Worm (Caenorhabditis elegans) whole organism, L4 larva: ENCODE data around the gene T25D3.4.

Source experiments
- F10B5.3 ChIP-seq: sonication (generic microtip); optimal IDR thresholded peaks from 2 replicates; lab custom pipeline; 2016; ENCODE audit warnings: mild to moderate bottlenecking, missing genetic modification characterization, missing compliant biosample characterization
- F26F4.8 ChIP-seq: fragments of 200-800 bp; sonication (Bioruptor generic); conservative IDR thresholded peaks from 2 replicates; pipeline ENCODE4 v1.3.6; 2022; ENCODE audit warnings: missing genetic modification characterization, missing compliant biosample characterization
- F44E2.7 ChIP-seq: fragments of 200-800 bp; sonication (Bioruptor generic); IDR thresholded peaks from 2 replicates; pipeline ENCODE4 v2.1.2; 2022; ENCODE audit warnings: missing genetic modification characterization, missing compliant biosample characterization
- ZK546.5 ChIP-seq, 2 experiments: sonication (generic microtip); optimal IDR thresholded peaks; 2 replicates each; lab custom pipeline; 2017; ENCODE audit warnings: missing biosample characterization in 2 of 2, missing genetic modification characterization in 2 of 2
- aha-1 ChIP-seq: fragments of 150-350 bp; peaks from one replicate; lab custom pipeline; 2014; ENCODE audit warnings: missing biosample characterization, missing genetic modification characterization
- ama-1 ChIP-seq: fragments of 150-350 bp; optimal IDR thresholded peaks from 2 replicates; lab custom pipeline; 2014; ENCODE audit warnings: inconsistent platforms, mixed read lengths
- ceh-20 ChIP-seq: fragments of 200-800 bp; sonication (Bioruptor generic); IDR thresholded peaks from 2 replicates; pipeline ENCODE4 v1.3.6; 2022; ENCODE audit warnings: missing genetic modification reagents, missing genetic modification characterization, missing compliant biosample characterization
- ceh-32 ChIP-seq: sonication (generic microtip); optimal IDR thresholded peaks from 2 replicates; lab custom pipeline; 2016; ENCODE audit warnings: mild to moderate bottlenecking, missing genetic modification characterization, missing compliant biosample characterization; ENCODE audit not compliant: poor library complexity
- ces-1 ChIP-seq: fragments of 150-350 bp; sonication (generic microtip); optimal IDR thresholded peaks from 4 replicates; lab custom pipeline; 2014; ENCODE audit warnings: missing biosample characterization, missing genetic modification reagents, missing genetic modification characterization
- dmd-8 ChIP-seq: fragments of 200-800 bp; sonication (Bioruptor generic); IDR thresholded peaks from 2 replicates; pipeline ENCODE4 v1.3.6; 2022; ENCODE audit warnings: missing genetic modification characterization, missing compliant biosample characterization
- dpl-1 ChIP-seq: fragments of 150-350 bp; optimal IDR thresholded peaks from 2 replicates; lab custom pipeline; 2014; ENCODE audit warnings: missing biosample characterization, missing genetic modification reagents, missing genetic modification characterization
- gei-8 ChIP-seq: fragments of 200-800 bp; sonication (Bioruptor generic); optimal IDR thresholded peaks from 2 replicates; lab custom pipeline; 2018; ENCODE audit warnings: mild to moderate bottlenecking, missing genetic modification characterization, missing compliant biosample characterization
- hlh-30 ChIP-seq: sonication (generic microtip); optimal IDR thresholded peaks from 2 replicates; lab custom pipeline; 2017; ENCODE audit warnings: antibody characterized with exemption, mild to moderate bottlenecking, missing genetic modification characterization, missing compliant biosample characterization; ENCODE audit not compliant: insufficient read depth
- hmg-1.1 ChIP-seq: fragments of 200-800 bp; sonication (Bioruptor generic); IDR thresholded peaks from 2 replicates; pipeline ENCODE4 v1.3.6; 2022; ENCODE audit warnings: missing genetic modification reagents, missing genetic modification characterization, missing compliant biosample characterization
- lim-7 ChIP-seq: fragments of 200-800 bp; sonication (Bioruptor generic); IDR thresholded peaks from 2 replicates; pipeline ENCODE4 v1.3.6; 2022; ENCODE audit warnings: missing genetic modification characterization, missing compliant biosample characterization
- lin-1 ChIP-seq: fragments of 200-800 bp; sonication (Bioruptor generic); IDR thresholded peaks from 2 replicates; pipeline ENCODE4 v1.3.6; 2022; ENCODE audit warnings: missing genetic modification reagents, missing genetic modification characterization, missing compliant biosample characterization
- lin-13 ChIP-seq: fragments of 150-350 bp; optimal IDR thresholded peaks from 2 replicates; lab custom pipeline; 2014; ENCODE audit warnings: missing biosample characterization, missing genetic modification reagents, missing genetic modification characterization
- lin-38 ChIP-seq: fragments of 200-800 bp; sonication (Bioruptor generic); IDR thresholded peaks from 2 replicates; pipeline ENCODE4 v1.3.6; 2022; ENCODE audit warnings: missing genetic modification reagents, missing genetic modification characterization, missing compliant biosample characterization
- mes-2 ChIP-seq: sonication (generic microtip); optimal IDR thresholded peaks from 2 replicates; lab custom pipeline; 2016; ENCODE audit warnings: missing genotype, mild to moderate bottlenecking, missing genetic modification characterization, missing compliant biosample characterization; ENCODE audit not compliant: poor library complexity, severe bottlenecking
- mxl-3 ChIP-seq: fragments of 200-800 bp; sonication (Bioruptor generic); optimal IDR thresholded peaks from 2 replicates; lab custom pipeline; 2018; ENCODE audit warnings: mild to moderate bottlenecking, missing genetic modification characterization, missing compliant biosample characterization
- nhr-102 ChIP-seq: sonication (generic microtip); optimal IDR thresholded peaks from 2 replicates; lab custom pipeline; 2016; ENCODE audit warnings: mild to moderate bottlenecking, missing genetic modification characterization, moderate library complexity, missing compliant biosample characterization
- nhr-11 ChIP-seq: fragments of 150-350 bp; optimal IDR thresholded peaks from 2 replicates; lab custom pipeline; 2014; ENCODE audit warnings: missing biosample characterization, missing genetic modification characterization
- nhr-111 ChIP-seq: fragments of 200-800 bp; sonication (Bioruptor generic); optimal IDR thresholded peaks from 2 replicates; lab custom pipeline; 2018; ENCODE audit warnings: mild to moderate bottlenecking, missing genetic modification characterization, missing compliant biosample characterization
- nhr-237 ChIP-seq: sonication (generic microtip); optimal IDR thresholded peaks from 2 replicates; lab custom pipeline; 2017; ENCODE audit warnings: missing biosample characterization, missing genetic modification characterization
- nhr-76 ChIP-seq: fragments of 150-350 bp; optimal IDR thresholded peaks from 2 replicates; lab custom pipeline; 2014; ENCODE audit warnings: missing biosample characterization, missing genetic modification characterization
- nhr-77 ChIP-seq: fragments of 150-350 bp; optimal IDR thresholded peaks from 2 replicates; lab custom pipeline; 2014; ENCODE audit warnings: missing biosample characterization, missing genetic modification characterization
- pha-4 ChIP-seq, 2 experiments: fragments of 150-350 bp in 1 of 2; fragments of 200-800 bp in 1 of 2; sonication (Bioruptor generic) in 1 of 2; IDR thresholded peaks in 1 of 2; optimal IDR thresholded peaks in 1 of 2; 2 replicates each; pipeline versions ENCODE4 v1.3.6 to Lab custom; 2014 to 2022; ENCODE audit warnings: missing genetic modification characterization in 2 of 2, missing genetic modification reagents in 2 of 2, missing biosample characterization in 1 of 2, missing compliant biosample characterization in 1 of 2
- rbr-2 ChIP-seq: sonication (generic microtip); optimal IDR thresholded peaks from 2 replicates; lab custom pipeline; 2016; ENCODE audit warnings: missing genotype, missing genetic modification characterization, missing compliant biosample characterization
- set-16 ChIP-seq: fragments of 200-800 bp; sonication (Bioruptor generic); IDR thresholded peaks from 2 replicates; pipeline ENCODE4 v1.3.6; 2022; ENCODE audit warnings: missing genetic modification reagents, missing genetic modification characterization, missing compliant biosample characterization
- spr-1 ChIP-seq: sonication (generic microtip); optimal IDR thresholded peaks from 2 replicates; lab custom pipeline; 2016; ENCODE audit warnings: mild to moderate bottlenecking, missing genetic modification characterization, missing compliant biosample characterization
- zag-1 ChIP-seq: fragments of 150-350 bp; optimal IDR thresholded peaks from 2 replicates; lab custom pipeline; 2014; ENCODE audit warnings: missing biosample characterization, missing genetic modification characterization
- ztf-7 ChIP-seq: fragments of 150-350 bp; optimal IDR thresholded peaks from 2 replicates; lab custom pipeline; 2014; ENCODE audit warnings: missing biosample characterization, missing genetic modification characterization

T25D3.4 gene

DNA sequence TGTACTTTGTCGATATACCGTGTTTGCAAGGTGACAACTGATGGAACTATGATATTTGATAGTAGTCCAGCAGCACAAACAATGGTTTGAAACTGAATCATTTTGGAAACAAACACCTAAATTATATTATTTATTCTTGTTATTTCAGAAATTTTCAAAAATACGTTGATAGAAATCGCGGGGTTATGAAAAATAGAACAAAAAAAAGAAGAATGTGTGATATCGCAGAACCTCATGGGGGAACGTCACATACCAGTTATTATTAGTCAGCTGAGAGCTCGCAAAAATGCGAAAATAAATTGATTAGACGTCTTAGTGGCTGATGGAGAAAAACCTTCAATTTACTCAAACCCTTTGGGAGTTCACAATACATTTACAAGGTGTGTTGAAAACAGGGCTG is 41.9 kb downstream of the T25D3.4 start, which contains the start of gene T01D1.5:
Gene T01D1.5 (minus strand): TSS at position 101 of the 400 bp plus-strand sequence.
- no peak for TF ChIP-seq F10B5.3
- peak; percentile 38 for TF ChIP-seq aha-1 (tag; lab: Kevin White, UChicago)

ce11 chrII:192584-192983 is 45.6 kb downstream of the T25D3.4 start:
- TF ChIP-seq hmg-1.1 (no peak), F26F4.8 (GFP tag; lab: Robert Waterston, UW) (no peak), nhr-111 (no peak), nhr-11 (tag; lab: Kevin White, UChicago) (no peak), spr-1 (no peak), lin-38 (GFP tag; lab: Robert Waterston, UW) (no peak), gei-8 (GFP tag; lab: Kevin White, UChicago) (no peak), nhr-77 (tag; lab: Kevin White, UChicago) (no peak), set-16 (peak; percentile 52; the same call in 1 of the 2 replicates), zag-1 (no peak), nhr-237 (tag; lab: Kevin White, UChicago) (no peak), dpl-1 (GFP tag; lab: Kevin White, UChicago) (no peak), aha-1 (tag; lab: Kevin White, UChicago) (peak; percentile 13), ZK546.5 (tag; optimal IDR thresholded peaks at IDR 0.05; lab: Kevin White, UChicago) (no peak)

ce11 chrII:194458-194857 is 47.4 kb downstream of the T25D3.4 start, which contains the start of gene abu-11:
abu-11 (minus strand) TSS chrII:194558.
- TF ChIP-seq ces-1 (GFP tag; lab: Kevin White, UChicago): no peak
- no peak for TF ChIP-seq rbr-2 (tag; lab: Kevin White, UChicago)

DNA sequence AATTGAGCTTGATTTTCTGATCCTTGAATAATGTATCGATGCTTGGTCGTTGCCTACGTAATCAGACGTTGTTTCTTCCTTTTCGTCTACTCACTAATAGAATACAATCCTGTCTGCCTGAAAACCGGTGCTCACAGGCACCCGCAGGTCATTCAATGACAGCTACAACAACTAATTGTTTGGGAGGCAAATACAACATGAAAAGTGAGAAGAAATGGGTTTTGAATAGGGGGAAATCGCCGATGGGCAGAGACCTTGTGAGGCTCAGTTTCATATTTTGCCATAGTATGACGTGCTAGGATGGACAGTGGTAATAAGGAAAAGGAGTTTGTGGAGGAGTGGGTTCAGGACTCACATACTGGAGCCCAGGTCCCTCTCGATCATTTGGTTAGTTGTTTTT is 49.7 kb downstream of the T25D3.4 start, which contains the start of gene chs-2:
Gene chs-2 (plus strand): TSS at position 301 of the 400 bp plus-strand sequence.
- TF ChIP-seq lin-1 (GFP tag; lab: Robert Waterston, UW) (no peak), pha-4 (GFP tag; IDR thresholded peaks at IDR 0.05; lab: Robert Waterston, UW) (no peak), pha-4 (tag; optimal IDR thresholded peaks at IDR 0.05; lab: Kevin White, UChicago) (no peak), nhr-76 (tag; lab: Kevin White, UChicago) (no peak), hlh-30 (tag; lab: Kevin White, UChicago) (no peak), ceh-32 (tag; lab: Kevin White, UChicago) (no peak), ceh-20 (GFP tag; lab: Robert Waterston, UW) (no peak), mxl-3 (GFP tag; lab: Kevin White, UChicago) (no peak), ztf-7 (tag; lab: Kevin White, UChicago) (no peak), ama-1 (lab: Kevin White, UChicago) (no peak), mes-2 (no peak), F44E2.7 (GFP tag; lab: Robert Waterston, UW) (no peak), lin-13 (GFP tag; lab: Kevin White, UChicago) (no peak), lim-7 (no peak), nhr-102 (tag; lab: Kevin White, UChicago) (no peak), set-16 (no peak), dmd-8 (GFP tag; lab: Robert Waterston, UW) (no peak)
- TF ChIP-seq, all 104 proteins: peak for 0
